Fruit fly (Drosophila melanogaster): ENCODE results near the gene CG17258.

The CG17258 gene

dm6 chr2L:2987681-2988381 lies 47.3 kb downstream of the CG17258 start, which contains the start of the genes Chd1 and Bem46 (continued):
- TF ChIP-seq CG10267 (tag; optimal IDR thresholded peaks at IDR 0.05) (peak; percentile 81), CG2889 (GFP tag; IDR thresholded peaks at IDR 0.05) (peak; percentile 84; the same call in 2 of the 3 replicates), Ssrp (tag; optimal IDR thresholded peaks at IDR 0.05) (peak; percentile 89), CG10462 (GFP tag; optimal IDR thresholded peaks at IDR 0.05) (peak; percentile 72), trh (GFP tag; optimal IDR thresholded peaks at IDR 0.05) (peak; percentile 81), CG14014 (GFP tag; IDR thresholded peaks at IDR 0.05) (peak; percentile 84), kah (GFP tag; optimal IDR thresholded peaks at IDR 0.05) (peak; percentile 96), CG3726 (GFP tag; IDR thresholded peaks at IDR 0.05) (0 out of 3 replicates have a peak, but pooled peaks have one; percentile 61), CG4854 (GFP tag; optimal IDR thresholded peaks at IDR 0.05) (peak; percentile 64), gsb (GFP tag; IDR thresholded peaks at IDR 0.05) (peak; percentile 42; the same call in 1 of the 2 replicates), CG15696 (tag; optimal IDR thresholded peaks at IDR 0.05) (peak; percentile 79), pum (GFP tag; optimal IDR thresholded peaks at IDR 0.05) (peak; percentile 72), CG2712 (tag; optimal IDR thresholded peaks at IDR 0.05) (peak; percentile 92), CG2120 (GFP tag; optimal IDR thresholded peaks at IDR 0.05) (peak; percentile 90), Gug (GFP tag; IDR thresholded peaks at IDR 0.05) (peak; percentile 85), kay (GFP tag; optimal IDR thresholded peaks at IDR 0.05) (peak; percentile 72), CG11456 (GFP tag; IDR thresholded peaks at IDR 0.05) (peak; percentile 83), crol (GFP tag; IDR thresholded peaks at IDR 0.05) (peak; percentile 33; the same call in 1 of the 2 replicates), croc (GFP tag; conservative IDR thresholded peaks at IDR 0.05) (peak; percentile 61; the same call in 2 of the 3 replicates), CG17328 (GFP tag; IDR thresholded peaks at IDR 0.05) (peak; percentile 74), Dip3 (GFP tag; optimal IDR thresholded peaks at IDR 0.05) (peak; percentile 74), CG10565 (GFP tag; optimal IDR thresholded peaks at IDR 0.05) (peak; percentile 19), CG8478 (optimal IDR thresholded peaks at IDR 0.05) (no peak), Hmr (GFP tag; optimal IDR thresholded peaks at IDR 0.05) (no peak), Lpt (GFP tag; optimal IDR thresholded peaks at IDR 0.05) (no peak), Jarid2 (GFP tag; optimal IDR thresholded peaks at IDR 0.05) (no peak), CG17359 (tag; optimal IDR thresholded peaks at IDR 0.05) (peak; percentile 79), nmo (GFP tag; optimal IDR thresholded peaks at IDR 0.05) (peak; percentile 92), Hr3 (GFP tag; optimal IDR thresholded peaks at IDR 0.05) (peak; percentile 92), Hsf (GFP tag; optimal IDR thresholded peaks at IDR 0.05) (peak; percentile 87), pita (GFP tag; optimal IDR thresholded peaks at IDR 0.05) (no peak), CG12942 (GFP tag; optimal IDR thresholded peaks at IDR 0.05) (peak; percentile 88), kni (GFP tag; optimal IDR thresholded peaks at IDR 0.05) (no peak), pan (optimal IDR thresholded peaks at IDR 0.05) (no peak), pan (GFP tag; optimal IDR thresholded peaks at IDR 0.05 in 1 of 2, IDR thresholded peaks at IDR 0.05 in 1 of 2) (peak in 1 of 2 experiments; percentile 86), CG7745 (tag; optimal IDR thresholded peaks at IDR 0.05) (no peak), CG8944 (GFP tag; optimal IDR thresholded peaks at IDR 0.05) (peak; percentile 70), wek (GFP tag; optimal IDR thresholded peaks at IDR 0.05) (no peak), CG15514 (GFP tag; optimal IDR thresholded peaks at IDR 0.05) (peak; percentile 76), B-H1 (GFP tag; IDR thresholded peaks at IDR 0.05) (peak; percentile 77), CG4328 (GFP tag; optimal IDR thresholded peaks at IDR 0.05) (peak; percentile 81), Doc3 (GFP tag; IDR thresholded peaks at IDR 0.05; ENCODE audit: partially characterized antibody) (no peak), Dref (GFP tag; IDR thresholded peaks at IDR 0.05) (peak; percentile 65), jing (GFP tag; optimal IDR thresholded peaks at IDR 0.05) (no peak), CG17361 (GFP tag; IDR thresholded peaks at IDR 0.05) (peak; percentile 96), CG9797 (GFP tag; optimal IDR thresholded peaks at IDR 0.05) (peak; percentile 83), CG6791 (GFP tag; IDR thresholded peaks at IDR 0.05; ENCODE audit: partially characterized antibody) (peak; percentile 29; the same call in 1 of the 3 replicates), Gsc (GFP tag; IDR thresholded peaks at IDR 0.05) (peak; percentile 48; the same call in 1 of the 2 replicates), CG17802 (tag; optimal IDR thresholded peaks at IDR 0.05) (peak; percentile 50), Sry-β (GFP tag; optimal IDR thresholded peaks at IDR 0.05) (peak; percentile 96)
